Fruit fly (Drosophila melanogaster): ENCODE measurements around the gene CG42740.

The CG42740 gene

DNA sequence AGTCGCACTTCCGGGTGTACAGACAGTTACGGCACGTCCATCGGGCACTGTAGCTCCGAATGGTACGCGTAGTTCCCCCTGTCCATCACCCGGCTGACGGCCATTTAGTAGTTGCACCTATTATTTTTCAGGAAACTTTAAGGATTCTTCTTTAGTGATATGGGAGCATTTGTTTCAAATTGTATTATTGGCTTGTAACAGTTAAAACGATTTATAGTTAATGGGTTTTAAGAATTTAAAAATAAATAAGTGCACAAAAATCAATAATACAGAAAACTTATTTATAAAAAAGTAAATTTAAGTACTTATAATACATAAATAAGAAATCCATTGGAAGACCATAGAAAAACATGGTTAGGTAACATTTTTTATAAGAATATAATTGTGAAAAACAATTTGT is at the start of gene CG42740, which contains the start of gene CG2217:
CG42740 (minus strand) TSS at position 101 of the 400 bp plus-strand sequence.
CG2217 (minus strand) TSS at position 101 of the 400 bp plus-strand sequence.
- TF ChIP-seq ranshi (GFP tag; IDR thresholded peaks at IDR 0.05) (no peak), Dref (GFP tag; IDR thresholded peaks at IDR 0.05) (no peak), PHDP (tag; optimal IDR thresholded peaks at IDR 0.05) (no peak), CG11085 (GFP tag; IDR thresholded peaks at IDR 0.05) (no peak), slbo (GFP tag; IDR thresholded peaks at IDR 0.05) (no peak), ATbp (GFP tag; optimal IDR thresholded peaks at IDR 0.05) (no peak), dpn (GFP tag; optimal IDR thresholded peaks at IDR 0.05) (no peak), gce (GFP tag; IDR thresholded peaks at IDR 0.05) (no peak), CG17361 (GFP tag; IDR thresholded peaks at IDR 0.05) (no peak), Max (GFP tag; optimal IDR thresholded peaks at IDR 0.05) (no peak), D19A (tag; optimal IDR thresholded peaks at IDR 0.05) (no peak), abd-A (tag; optimal IDR thresholded peaks at IDR 0.05) (no peak)

- TF ChIP-seq esg (GFP tag; conservative IDR thresholded peaks at IDR 0.05) (no peak), CG9215 (GFP tag; IDR thresholded peaks at IDR 0.05) (no peak), CG12769 (tag; optimal IDR thresholded peaks at IDR 0.05) (peak; percentile 50), tio (GFP tag; optimal IDR thresholded peaks at IDR 0.05) (no peak), CG5180 (GFP tag; optimal IDR thresholded peaks at IDR 0.05) (no peak), abd-A (tag; optimal IDR thresholded peaks at IDR 0.05) (peak; percentile 81), Blimp-1 (GFP tag; optimal IDR thresholded peaks at IDR 0.05) (peak; percentile 46), trh (GFP tag; optimal IDR thresholded peaks at IDR 0.05) (no peak), Awh (GFP tag; IDR thresholded peaks at IDR 0.05) (peak; percentile 12; the same call in 1 of the 2 replicates), CG31441 (GFP tag; IDR thresholded peaks at IDR 0.05) (no peak), CG2875 (GFP tag; optimal IDR thresholded peaks at IDR 0.05) (no peak), Bgb (GFP tag; IDR thresholded peaks at IDR 0.05; ENCODE audit: partially characterized antibody) (no peak), tap (tag; optimal IDR thresholded peaks at IDR 0.05) (no peak), chinmo (GFP tag; IDR thresholded peaks at IDR 0.05; ENCODE audit: partially characterized antibody) (0 out of 4 replicates have a peak, but pooled peaks have one; percentile 31), kni (GFP tag; optimal IDR thresholded peaks at IDR 0.05) (peak; percentile 62), insv (GFP tag; optimal IDR thresholded peaks at IDR 0.05) (no peak)
Observed at dm6 chr3R:30472331-30472730, 49.6 kb upstream of the CG42740 start.

DNA sequence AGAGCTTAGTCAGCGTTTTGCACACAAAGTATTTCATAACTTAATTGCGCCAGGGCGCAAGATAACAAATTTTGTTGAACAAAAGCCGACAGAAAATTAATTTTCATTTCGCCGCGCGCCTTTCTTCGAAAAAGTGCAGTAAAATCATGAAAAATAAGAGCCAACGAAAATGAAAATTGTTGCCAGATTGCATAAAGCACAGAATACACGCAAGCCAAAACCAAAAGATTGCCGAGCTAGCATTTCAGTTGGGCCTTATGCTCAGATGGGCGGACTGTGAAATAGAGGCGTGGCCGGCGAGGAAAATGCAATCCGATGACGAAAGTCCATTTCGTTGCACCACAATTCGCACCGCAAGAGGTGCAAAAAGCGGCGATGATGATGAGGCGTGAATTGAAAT is 47.9 kb upstream of the CG42740 start:
- TF ChIP-seq CG6813 (GFP tag; optimal IDR thresholded peaks at IDR 0.05) (no peak), Hey (tag; optimal IDR thresholded peaks at IDR 0.05) (no peak), CTCF (GFP tag; optimal IDR thresholded peaks at IDR 0.05) (no peak), D19B (GFP tag; optimal IDR thresholded peaks at IDR 0.05) (no peak), so (GFP tag; IDR thresholded peaks at IDR 0.05) (no peak), CG13123 (GFP tag; optimal IDR thresholded peaks at IDR 0.05) (no peak), H15 (GFP tag; IDR thresholded peaks at IDR 0.05) (no peak), Hr51 (GFP tag; optimal IDR thresholded peaks at IDR 0.05) (no peak), fd64A (GFP tag; optimal IDR thresholded peaks at IDR 0.05) (no peak), gt (GFP tag; IDR thresholded peaks at IDR 0.05) (no peak), CG2875 (GFP tag; optimal IDR thresholded peaks at IDR 0.05) (no peak)

DNA sequence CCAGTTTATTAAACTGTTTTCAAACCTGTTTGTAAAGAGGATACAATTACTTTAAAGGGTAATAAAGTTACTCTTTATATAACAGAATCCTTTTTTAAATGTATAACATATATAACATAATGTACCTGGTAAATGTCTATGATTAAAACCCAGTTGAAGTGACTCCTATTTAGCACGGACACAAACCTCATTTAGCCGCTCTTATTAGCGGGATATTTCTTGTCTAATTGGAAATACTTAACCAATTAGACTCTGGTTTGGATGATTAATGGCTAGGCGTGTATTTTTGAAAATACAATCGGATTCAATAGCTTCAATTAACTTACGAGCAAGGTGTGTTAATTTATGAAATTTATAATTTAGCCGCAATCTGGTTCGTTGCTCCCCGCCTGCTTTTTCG is 44.3 kb upstream of the CG42740 start:
- TF ChIP-seq trem (tag; optimal IDR thresholded peaks at IDR 0.05): peak; percentile 27
- TF ChIP-seq sens (GFP tag): peak; percentile 44
- no peak for TF ChIP-seq gro (GFP tag; optimal IDR thresholded peaks at IDR 0.05)
- TF ChIP-seq stwl (tag; optimal IDR thresholded peaks at IDR 0.05): peak; percentile 29
- peak in 1 of 2 experiments; percentile 36 for TF ChIP-seq tll (GFP tag; optimal IDR thresholded peaks at IDR 0.05)
- peak; percentile 54 for TF ChIP-seq CTCF (GFP tag; optimal IDR thresholded peaks at IDR 0.05)
- TF ChIP-seq Oli (tag; optimal IDR thresholded peaks at IDR 0.05): no peak
- TF ChIP-seq CG8089 (GFP tag; optimal IDR thresholded peaks at IDR 0.05): no peak
- TF ChIP-seq insv (GFP tag; optimal IDR thresholded peaks at IDR 0.05): peak; percentile 100
- TF ChIP-seq CHES-1-like (GFP tag; optimal IDR thresholded peaks at IDR 0.05): no peak
- peak; percentile 78 for TF ChIP-seq pita (GFP tag; optimal IDR thresholded peaks at IDR 0.05)
- TF ChIP-seq vfl (GFP tag; optimal IDR thresholded peaks at IDR 0.05): no peak
- no peak for TF ChIP-seq CG9437 (GFP tag; optimal IDR thresholded peaks at IDR 0.05)
- no peak for TF ChIP-seq CG32532 (GFP tag; IDR thresholded peaks at IDR 0.05)

All from whole organism, embryonic.